Worm (Caenorhabditis elegans) whole organism, midembryonic: Measurements from ENCODE around the gene Y38F2AL.12.

ENCODE experiments used
- T22C8.4 ChIP-seq: fragments of 200-800 bp; sonication (Bioruptor generic); IDR thresholded peaks from 2 replicates; pipeline ENCODE4 v1.3.6; 2022; ENCODE audit warnings: missing genetic modification characterization, missing compliant biosample characterization
- cog-1 ChIP-seq: sonication (generic microtip); optimal IDR thresholded peaks from 2 replicates; lab custom pipeline; 2016; ENCODE audit warnings: missing genetic modification characterization, missing compliant biosample characterization
- flt-1 ChIP-seq: fragments of 200-800 bp; sonication (Bioruptor generic); IDR thresholded peaks from 2 replicates; pipeline ENCODE4 v1.3.6; 2022; ENCODE audit warnings: missing genetic modification characterization, missing compliant biosample characterization
- klf-2 ChIP-seq: fragments of 200-800 bp; sonication (Bioruptor generic); conservative IDR thresholded peaks from 2 replicates; pipeline ENCODE4 v1.3.6; 2022; ENCODE audit warnings: missing genetic modification reagents, missing genetic modification characterization, missing compliant biosample characterization
- med-1 ChIP-seq: sonication (generic microtip); optimal IDR thresholded peaks from 2 replicates; lab custom pipeline; 2017; ENCODE audit warnings: missing genetic modification characterization, mild to moderate bottlenecking, missing compliant biosample characterization, antibody characterized with exemption, missing genetic modification reagents; ENCODE audit not compliant: insufficient read depth
- ref-1 ChIP-seq: fragments of 200-800 bp; sonication (Bioruptor generic); conservative IDR thresholded peaks from 2 replicates; pipeline ENCODE4 v1.3.6; 2022; ENCODE audit warnings: missing genetic modification reagents, missing genetic modification characterization, missing compliant biosample characterization
- tab-1 ChIP-seq: fragments of 200-800 bp; sonication (Bioruptor generic); IDR thresholded peaks from 2 replicates; pipeline ENCODE4 v1.3.6; 2022; ENCODE audit warnings: missing genetic modification characterization, missing compliant biosample characterization
- ztf-23 ChIP-seq: fragments of 200-800 bp; sonication (Bioruptor generic); IDR thresholded peaks from 2 replicates; pipeline ENCODE4 v1.3.6; 2022; ENCODE audit warnings: missing genetic modification reagents, missing genetic modification characterization, missing compliant biosample characterization
- ztf-29 ChIP-seq: fragments of 200-800 bp; sonication (Bioruptor generic); IDR thresholded peaks from 2 replicates; pipeline ENCODE4 v1.3.6; 2022; ENCODE audit warnings: missing genetic modification reagents, missing genetic modification characterization, missing compliant biosample characterization

The Y38F2AL.12 gene

ce11 chrIV:2316273-2316672 lies at the start of gene Y38F2AL.12:
TSS of gene Y38F2AL.12 (plus strand) at chrIV:2316573.
- TF ChIP-seq ztf-23 (GFP tag; lab: Robert Waterston, UW) (no peak), med-1 (no peak), tab-1 (no peak), ztf-29 (GFP tag; lab: Robert Waterston, UW) (no peak), ref-1 (GFP tag; lab: Robert Waterston, UW) (no peak), cog-1 (tag; lab: Kevin White, UChicago) (no peak), klf-2 (GFP tag; lab: Robert Waterston, UW) (no peak), flt-1 (GFP tag; lab: Robert Waterston, UW) (no peak), T22C8.4 (GFP tag; lab: Robert Waterston, UW) (no peak)

- TF ChIP-seq flt-1 (GFP tag; lab: Robert Waterston, UW) = 0 out of 2 replicates have a peak, but pooled peaks have one; percentile 45
- TF ChIP-seq ztf-23 (GFP tag; lab: Robert Waterston, UW) = 0 out of 2 replicates have a peak, but pooled peaks have one; percentile 65
These were observed 40.8 kb upstream of the Y38F2AL.12 start, which contains the start of gene M70.5 for ce11 chrIV:2275545-2275944. TSS of gene M70.5 (minus strand) at chrIV:2275622.

ce11 chrIV:2281353-2281976 lies 34.9 kb upstream of the Y38F2AL.12 start:
- TF ChIP-seq klf-2 (GFP tag; lab: Robert Waterston, UW) = no peak
- no peak for TF ChIP-seq T22C8.4 (GFP tag; lab: Robert Waterston, UW)
- no peak for TF ChIP-seq flt-1 (GFP tag; lab: Robert Waterston, UW)
- no peak for TF ChIP-seq ref-1 (GFP tag; lab: Robert Waterston, UW)
- TF ChIP-seq ztf-29 (GFP tag; lab: Robert Waterston, UW) = no peak
- no peak for TF ChIP-seq med-1
- TF ChIP-seq ztf-23 (GFP tag; lab: Robert Waterston, UW) = no peak
- TF ChIP-seq tab-1 = no peak
- TF ChIP-seq cog-1 (tag; lab: Kevin White, UChicago) = no peak

ce11 chrIV:2284462-2285047 lies 31.8 kb upstream of the Y38F2AL.12 start:
- TF ChIP-seq cog-1 (tag; lab: Kevin White, UChicago) = no peak
- no peak for TF ChIP-seq flt-1 (GFP tag; lab: Robert Waterston, UW)
- TF ChIP-seq klf-2 (GFP tag; lab: Robert Waterston, UW) = no peak
- no peak for TF ChIP-seq tab-1
- TF ChIP-seq ref-1 (GFP tag; lab: Robert Waterston, UW) = no peak
- TF ChIP-seq med-1 = no peak

- TF ChIP-seq ztf-23 (GFP tag; lab: Robert Waterston, UW) (no peak), T22C8.4 (GFP tag; lab: Robert Waterston, UW) (no peak), ref-1 (GFP tag; lab: Robert Waterston, UW) (no peak), flt-1 (GFP tag; lab: Robert Waterston, UW) (no peak), klf-2 (GFP tag; lab: Robert Waterston, UW) (no peak), tab-1 (no peak), med-1 (no peak), cog-1 (tag; lab: Kevin White, UChicago) (no peak), ztf-29 (GFP tag; lab: Robert Waterston, UW) (no peak)
These were observed 24.3 kb upstream of the Y38F2AL.12 start for ce11 chrIV:2292119-2292518.

- TF ChIP-seq ztf-23 (GFP tag; lab: Robert Waterston, UW) (no peak), cog-1 (tag; lab: Kevin White, UChicago) (no peak), ref-1 (GFP tag; lab: Robert Waterston, UW) (no peak), tab-1 (no peak)
These were observed 19.7 kb upstream of the Y38F2AL.12 start for ce11 chrIV:2296639-2297038.

- no peak for TF ChIP-seq ztf-29 (GFP tag; lab: Robert Waterston, UW)
- no peak for TF ChIP-seq med-1
- TF ChIP-seq ztf-23 (GFP tag; lab: Robert Waterston, UW) = no peak
- no peak for TF ChIP-seq tab-1
- TF ChIP-seq klf-2 (GFP tag; lab: Robert Waterston, UW) = no peak
These were observed 18.0 kb upstream of the Y38F2AL.12 start for ce11 chrIV:2298388-2298787.

ce11 chrIV:2300186-2300585 lies 16.2 kb upstream of the Y38F2AL.12 start, which contains the start of gene lin-1:
TSS of gene lin-1 (minus strand) at chrIV:2300286.
- TF ChIP-seq klf-2 (GFP tag; lab: Robert Waterston, UW) (no peak), ztf-23 (GFP tag; lab: Robert Waterston, UW) (no peak), cog-1 (tag; lab: Kevin White, UChicago) (no peak), ztf-29 (GFP tag; lab: Robert Waterston, UW) (no peak), T22C8.4 (GFP tag; lab: Robert Waterston, UW) (no peak), ref-1 (GFP tag; lab: Robert Waterston, UW) (no peak), med-1 (no peak), flt-1 (GFP tag; lab: Robert Waterston, UW) (no peak), tab-1 (no peak)

- TF ChIP-seq ztf-29 (GFP tag; lab: Robert Waterston, UW) (no peak), tab-1 (no peak), ref-1 (GFP tag; lab: Robert Waterston, UW) (no peak), med-1 (no peak), klf-2 (GFP tag; lab: Robert Waterston, UW) (no peak)
These were observed 9.9 kb upstream of the Y38F2AL.12 start, which contains the start of gene mksr-2 for ce11 chrIV:2306447-2306846. TSS of gene mksr-2 (minus strand) at chrIV:2306547.

ce11 chrIV:2307374-2307773 lies 9.0 kb upstream of the Y38F2AL.12 start:
- TF ChIP-seq flt-1 (GFP tag; lab: Robert Waterston, UW) (no peak), ztf-23 (GFP tag; lab: Robert Waterston, UW) (no peak), ztf-29 (GFP tag; lab: Robert Waterston, UW) (no peak), cog-1 (tag; lab: Kevin White, UChicago) (no peak), T22C8.4 (GFP tag; lab: Robert Waterston, UW) (no peak), klf-2 (GFP tag; lab: Robert Waterston, UW) (no peak), tab-1 (no peak), ref-1 (GFP tag; lab: Robert Waterston, UW) (no peak), med-1 (no peak)
